Worm (Caenorhabditis elegans): ENCODE data around the gene T04A8.8.

ce11 chrIII:4655402-4655801 lies 38.4 kb upstream of the T04A8.8 start, which contains the start of gene T23F11.2:
- no peak for TF ChIP-seq cog-1 (tag; optimal IDR thresholded peaks at IDR 0.05)
- no peak for TF ChIP-seq ztf-23 (GFP tag; IDR thresholded peaks at IDR 0.05)
- no peak for TF ChIP-seq med-1 (GFP tag; optimal IDR thresholded peaks at IDR 0.05; ENCODE audit: insufficient read depth)
- TF ChIP-seq ref-1 (GFP tag; conservative IDR thresholded peaks at IDR 0.05): no peak
- TF ChIP-seq T22C8.4 (GFP tag; IDR thresholded peaks at IDR 0.05): no peak
- no peak for TF ChIP-seq klf-2 (GFP tag; conservative IDR thresholded peaks at IDR 0.05)
- no peak for TF ChIP-seq tab-1 (GFP tag; IDR thresholded peaks at IDR 0.05)
- TF ChIP-seq flt-1 (GFP tag; IDR thresholded peaks at IDR 0.05): no peak

Measured in whole organism, midembryonic.